Fruit fly (Drosophila melanogaster) whole organism, embryonic: ENCODE data around the gene CG14342.

ENCODE experiments used
- Abd-B ChIP-seq: fragments of 200-800 bp; sonication (Bioruptor generic); optimal IDR thresholded peaks from 2 replicates; lab custom pipeline; 2018; ENCODE audit warnings: missing biosample characterization, mild to moderate bottlenecking, missing genetic modification characterization, moderate library complexity
- Atf3 ChIP-seq: fragments of 200-800 bp; sonication (Bioruptor generic); optimal IDR thresholded peaks from 3 replicates; lab custom pipeline; 2016; ENCODE audit warnings: missing biosample characterization, missing genetic modification characterization
- B-H1 ChIP-seq: fragments of 200-800 bp; sonication (Bioruptor generic); IDR thresholded peaks from 3 replicates; pipeline ENCODE4 v1.3.6; 2022; ENCODE audit warnings: missing biosample characterization, missing genetic modification characterization
- CG10147 ChIP-seq: fragments of 200-800 bp; sonication (Bioruptor generic); optimal IDR thresholded peaks from 2 replicates; lab custom pipeline; 2019; ENCODE audit warnings: missing biosample characterization, mild to moderate bottlenecking, missing genetic modification characterization, moderate library complexity
- CG11456 ChIP-seq: fragments of 200-800 bp; sonication (Bioruptor generic); IDR thresholded peaks from 3 replicates; pipeline ENCODE4 v1.3.6; 2022; ENCODE audit warnings: missing biosample characterization, missing genetic modification characterization
- CG11504 ChIP-seq: fragments of 200-800 bp; sonication (Bioruptor generic); optimal IDR thresholded peaks from 3 replicates; lab custom pipeline; 2019; ENCODE audit warnings: missing biosample characterization, mild to moderate bottlenecking, missing genetic modification characterization, moderate library complexity
- CG12391 ChIP-seq: fragments of 200-800 bp; sonication (Bioruptor generic); optimal IDR thresholded peaks from 3 replicates; lab custom pipeline; 2018; ENCODE audit warnings: missing biosample characterization, mild to moderate bottlenecking, missing genetic modification characterization, moderate library complexity
- CG14014 ChIP-seq: fragments of 200-800 bp; sonication (Bioruptor generic); IDR thresholded peaks from 2 replicates; pipeline ENCODE4 v1.3.6; 2022; ENCODE audit warnings: missing biosample characterization, missing genetic modification characterization
- CG14441 ChIP-seq: fragments of 200-800 bp; sonication (Bioruptor generic); IDR thresholded peaks from 2 replicates; pipeline ENCODE4 v1.3.6; 2022; ENCODE audit warnings: missing biosample characterization, missing genetic modification characterization
- CG14965 ChIP-seq: fragments of 200-800 bp; sonication (Bioruptor generic); optimal IDR thresholded peaks from 2 replicates; lab custom pipeline; 2016; ENCODE audit warnings: missing biosample characterization, missing genetic modification characterization, borderline replicate concordance
- CG15011 ChIP-seq: fragments of 200-800 bp; sonication (Bioruptor generic); optimal IDR thresholded peaks from 3 replicates; lab custom pipeline; 2018; ENCODE audit warnings: missing biosample characterization, mild to moderate bottlenecking, missing genetic modification characterization
- CG15073 ChIP-seq: fragments of 200-800 bp; sonication (Bioruptor generic); optimal IDR thresholded peaks from 2 replicates; lab custom pipeline; 2016; ENCODE audit warnings: missing biosample characterization, missing genetic modification characterization
- CG17385 ChIP-seq: fragments of 200-800 bp; sonication (Bioruptor generic); optimal IDR thresholded peaks from 3 replicates; lab custom pipeline; 2018; ENCODE audit warnings: missing biosample characterization, mild to moderate bottlenecking, missing genetic modification characterization
- CG18262 ChIP-seq: fragments of 200-800 bp; optimal IDR thresholded peaks from 3 replicates; lab custom pipeline; 2019; ENCODE audit warnings: missing biosample characterization, mild to moderate bottlenecking, missing genetic modification characterization, moderate library complexity
- CG1832 ChIP-seq: fragments of 200-800 bp; sonication (Bioruptor generic); optimal IDR thresholded peaks from 2 replicates; lab custom pipeline; 2017; ENCODE audit warnings: missing biosample characterization, mild to moderate bottlenecking, missing genetic modification characterization, inconsistent platforms
- CG30403 ChIP-seq: fragments of 200-800 bp; sonication (Bioruptor generic); optimal IDR thresholded peaks from 3 replicates; lab custom pipeline; 2016; ENCODE audit warnings: missing biosample characterization, missing genetic modification characterization
- CG3838 ChIP-seq: fragments of 200-800 bp; sonication (Bioruptor generic); optimal IDR thresholded peaks from 3 replicates; lab custom pipeline; 2016; ENCODE audit warnings: missing biosample characterization, missing genetic modification characterization
- CG8089 ChIP-seq: fragments of 200-800 bp; sonication (Bioruptor generic); optimal IDR thresholded peaks from 3 replicates; lab custom pipeline; 2016; ENCODE audit warnings: missing biosample characterization, missing genetic modification characterization
- CkIIα-i1 ChIP-seq: fragments of 200-800 bp; sonication (Bioruptor generic); IDR thresholded peaks from 2 replicates; pipeline ENCODE4 v1.3.6; 2022; ENCODE audit warnings: missing biosample characterization, missing genetic modification characterization
- Deaf1 ChIP-seq: fragments of 200-800 bp; optimal IDR thresholded peaks from 3 replicates; lab custom pipeline; 2019; ENCODE audit warnings: missing biosample characterization, mild to moderate bottlenecking, missing genetic modification characterization, moderate library complexity
- Doc2 ChIP-seq: fragments of 200-800 bp; sonication (Bioruptor generic); IDR thresholded peaks from 2 replicates; pipeline ENCODE4 v1.3.6; 2022; ENCODE audit warnings: missing biosample characterization, missing genetic modification characterization
- Doc3 ChIP-seq: fragments of 200-800 bp; sonication (Bioruptor generic); IDR thresholded peaks from 3 replicates; pipeline ENCODE4 v1.3.6; 2022; ENCODE audit warnings: missing biosample characterization, missing genetic modification characterization; ENCODE audit not compliant: partially characterized antibody
- Elba2 ChIP-seq: fragments of 200-800 bp; sonication (Bioruptor generic); optimal IDR thresholded peaks from 3 replicates; lab custom pipeline; 2016; ENCODE audit warnings: missing biosample characterization, missing genetic modification characterization
- HLH4C ChIP-seq: fragments of 200-800 bp; sonication (Bioruptor generic); IDR thresholded peaks from 3 replicates; pipeline ENCODE4 v1.3.6; 2022; ENCODE audit warnings: missing biosample characterization, missing genetic modification characterization; ENCODE audit not compliant: partially characterized antibody
- HLH54F ChIP-seq: fragments of 200-800 bp; sonication (Bioruptor generic); optimal IDR thresholded peaks from 3 replicates; lab custom pipeline; 2016; ENCODE audit warnings: missing biosample characterization, missing genetic modification characterization
- Hand ChIP-seq: fragments of 200-800 bp; sonication (Bioruptor generic); optimal IDR thresholded peaks from 2 replicates; lab custom pipeline; 2017; ENCODE audit warnings: mild to moderate bottlenecking, missing biosample characterization, missing genetic modification reagents, missing genetic modification characterization
- Hr39 ChIP-seq: fragments of >200 bp; optimal IDR thresholded peaks from 2 replicates; lab custom pipeline; 2017
- NC2α ChIP-seq: fragments of 200-800 bp; sonication (Bioruptor generic); optimal IDR thresholded peaks from 2 replicates; lab custom pipeline; 2016; ENCODE audit warnings: missing biosample characterization, missing genetic modification characterization
- Pdp1 ChIP-seq, 2 experiments: fragments of 200-800 bp; sonication (Bioruptor generic); optimal IDR thresholded peaks; 3 replicates each; lab custom pipeline; 2016; ENCODE audit warnings: missing biosample characterization in 2 of 2, missing genetic modification characterization in 2 of 2, mild to moderate bottlenecking in 1 of 2, moderate library complexity in 1 of 2
- Sry-δ ChIP-seq: fragments of 200-800 bp; sonication (Bioruptor generic); optimal IDR thresholded peaks from 2 replicates; lab custom pipeline; 2016; ENCODE audit warnings: missing biosample characterization, missing genetic modification characterization
- Xrp1 ChIP-seq: fragments of 200-800 bp; sonication (Bioruptor generic); IDR thresholded peaks from 2 replicates; pipeline ENCODE4 v1.3.6; 2022; ENCODE audit warnings: missing biosample characterization, missing genetic modification characterization
- al ChIP-seq: fragments of 200-800 bp; sonication (Bioruptor generic); IDR thresholded peaks from 2 replicates; pipeline ENCODE4 v1.3.6; 2022; ENCODE audit warnings: missing biosample characterization, missing genetic modification characterization
- ara ChIP-seq: fragments of 200-800 bp; sonication (Bioruptor generic); IDR thresholded peaks from 2 replicates; pipeline ENCODE4 v1.3.6; 2022; ENCODE audit warnings: missing biosample characterization, missing genetic modification characterization
- cas ChIP-seq: fragments of 200-800 bp; sonication (Bioruptor generic); IDR thresholded peaks from 2 replicates; pipeline ENCODE4 v1.3.6; 2022; ENCODE audit warnings: missing biosample characterization, missing genetic modification characterization
- cato ChIP-seq: fragments of 200-800 bp; sonication (Bioruptor generic); optimal IDR thresholded peaks from 2 replicates; lab custom pipeline; 2016; ENCODE audit warnings: missing biosample characterization, missing genetic modification characterization, borderline replicate concordance
- corto ChIP-seq: fragments of 200-800 bp; sonication (Bioruptor generic); optimal IDR thresholded peaks from 2 replicates; lab custom pipeline; 2016; ENCODE audit warnings: missing biosample characterization, mild to moderate bottlenecking, missing genetic modification characterization, moderate library complexity
- dati ChIP-seq: fragments of 200-800 bp; sonication (Bioruptor generic); IDR thresholded peaks from 2 replicates; pipeline ENCODE4 v1.3.6; 2022; ENCODE audit warnings: missing biosample characterization, missing genetic modification characterization
- gcm ChIP-seq: fragments of 200-800 bp; sonication (Bioruptor generic); optimal IDR thresholded peaks from 2 replicates; lab custom pipeline; 2019; ENCODE audit warnings: missing biosample characterization, mild to moderate bottlenecking, missing genetic modification characterization, moderate library complexity
- lmd ChIP-seq: fragments of 200-800 bp; sonication (Bioruptor generic); IDR thresholded peaks from 2 replicates; pipeline ENCODE4 v1.3.6; 2022; ENCODE audit warnings: missing biosample characterization, missing genetic modification characterization
- lov ChIP-seq, 2 experiments: fragments of 200-800 bp in 1 of 2; fragments of >200 bp in 1 of 2; sonication (Bioruptor generic) in 1 of 2; IDR thresholded peaks in 1 of 2; optimal IDR thresholded peaks in 1 of 2; 2 replicates in 1 of 2; 3 replicates in 1 of 2; pipeline versions ENCODE4 v1.3.6 to Lab custom; 2017 to 2022; ENCODE audit warnings: missing biosample characterization in 1 of 2, missing genetic modification characterization in 1 of 2
- luna ChIP-seq: fragments of 200-800 bp; sonication (Bioruptor generic); optimal IDR thresholded peaks from 2 replicates; lab custom pipeline; 2016; ENCODE audit warnings: missing biosample characterization, missing genetic modification characterization
- nerfin-1 ChIP-seq: fragments of 200-800 bp; sonication (Bioruptor generic); optimal IDR thresholded peaks from 3 replicates; lab custom pipeline; 2019; ENCODE audit warnings: missing biosample characterization, mild to moderate bottlenecking, missing genetic modification characterization, moderate library complexity
- pb ChIP-seq: fragments of 200-800 bp; sonication (Bioruptor generic); optimal IDR thresholded peaks from 3 replicates; lab custom pipeline; 2016; ENCODE audit warnings: missing biosample characterization, missing genetic modification characterization
- sens-2 ChIP-seq: fragments of 200-800 bp; sonication (Bioruptor generic); IDR thresholded peaks from 2 replicates; pipeline ENCODE4 v1.3.6; 2022; ENCODE audit warnings: missing biosample characterization, missing genetic modification characterization
- sisA ChIP-seq: fragments of 200-800 bp; sonication (Bioruptor generic); IDR thresholded peaks from 2 replicates; pipeline ENCODE4 v1.3.6; 2022; ENCODE audit warnings: missing biosample characterization, missing genetic modification characterization
- slbo ChIP-seq: fragments of 200-800 bp; sonication (Bioruptor generic); IDR thresholded peaks from 2 replicates; pipeline ENCODE4 v1.3.6; 2022; ENCODE audit warnings: missing biosample characterization, missing genetic modification characterization
- unpg ChIP-seq: fragments of 200-800 bp; sonication (Bioruptor generic); optimal IDR thresholded peaks from 3 replicates; lab custom pipeline; 2018; ENCODE audit warnings: missing biosample characterization, mild to moderate bottlenecking, missing genetic modification characterization, moderate library complexity
- wek ChIP-seq: fragments of 200-800 bp; sonication (Bioruptor generic); optimal IDR thresholded peaks from 3 replicates; lab custom pipeline; 2018; ENCODE audit warnings: missing biosample characterization, mild to moderate bottlenecking, missing genetic modification characterization, moderate library complexity
- zfh1 ChIP-seq: fragments of 200-800 bp; sonication (Bioruptor generic); IDR thresholded peaks from 3 replicates; pipeline ENCODE4 v1.3.6; 2022; ENCODE audit warnings: missing biosample characterization, missing genetic modification characterization

Gene CG14342

dm6 chr2L:1185642-1186497, 18.1 kb upstream of the CG14342 start, which contains the start of gene CG5001 (continued):
- no peak for TF ChIP-seq CG11504
- no peak for TF ChIP-seq CG15011 (GFP tag; lab: Kevin White, UChicago)
- TF ChIP-seq wek = no peak
- peak; percentile 13 for TF ChIP-seq CG8089 (GFP tag; lab: Kevin White, UChicago)
- peak; percentile 83 for TF ChIP-seq CG14441 (GFP tag; lab: Robert Waterston, UW)
- peak; percentile 93 for TF ChIP-seq unpg (GFP tag; lab: Kevin White, UChicago)
- TF ChIP-seq luna (GFP tag; lab: Kevin White, UChicago) = no peak
- no peak for TF ChIP-seq Doc2 (GFP tag; lab: Robert Waterston, UW)
- peak; percentile 54 for TF ChIP-seq cato
- no peak for TF ChIP-seq CG14965
- TF ChIP-seq HLH4C (GFP tag; lab: Robert Waterston, UW) = 0 out of 3 replicates have a peak, but pooled peaks have one; percentile 22
- peak; percentile 85 for TF ChIP-seq lmd
- peak; percentile 90 for TF ChIP-seq CG18262 (tag; lab: Kevin White, UChicago)
- TF ChIP-seq Hand (GFP tag; lab: Kevin White, UChicago) = peak; percentile 57
- no peak for TF ChIP-seq CG3838 (GFP tag; lab: Kevin White, UChicago)
- TF ChIP-seq Atf3 (GFP tag; lab: Kevin White, UChicago) = peak; percentile 28
- TF ChIP-seq CG10147 (GFP tag; lab: Kevin White, UChicago) = peak; percentile 80
- TF ChIP-seq sisA (GFP tag; lab: Robert Waterston, UW) = peak; percentile 84
- no peak for TF ChIP-seq CkIIα-i1 (GFP tag; lab: Robert Waterston, UW)
- TF ChIP-seq CG30403 (GFP tag; lab: Kevin White, UChicago) = peak; percentile 88
- TF ChIP-seq CG1832 (GFP tag; lab: Kevin White, UChicago) = no peak
- peak; percentile 94 for TF ChIP-seq slbo (GFP tag; lab: Robert Waterston, UW)
- peak; percentile 81; the same call in 1 of the 2 replicates for TF ChIP-seq cas (GFP tag; lab: Robert Waterston, UW)
- TF ChIP-seq zfh1 (GFP tag; lab: Robert Waterston, UW) = peak; percentile 92
- TF ChIP-seq Pdp1 (GFP tag; optimal IDR thresholded peaks at IDR 0.05; lab: Kevin White, UChicago) = peak; percentile 62 to 90
- peak; percentile 93 for TF ChIP-seq Xrp1 (GFP tag; lab: Robert Waterston, UW)
- TF ChIP-seq CG11456 (GFP tag; lab: Robert Waterston, UW) = peak; percentile 92
- TF ChIP-seq Elba2 = no peak
- peak; percentile 15 for TF ChIP-seq Sry-δ (GFP tag; lab: Kevin White, UChicago)
- no peak for TF ChIP-seq NC2α
- peak; percentile 76 for TF ChIP-seq B-H1 (GFP tag; lab: Robert Waterston, UW)
- peak; percentile 77 for TF ChIP-seq CG17385 (GFP tag; lab: Kevin White, UChicago)
- peak; percentile 88 for TF ChIP-seq CG14014 (GFP tag; lab: Robert Waterston, UW)
- TF ChIP-seq Hr39 (lab: Kevin White, UChicago) = no peak
- TF ChIP-seq ara (GFP tag; lab: Robert Waterston, UW) = peak; percentile 76
- TF ChIP-seq HLH54F (GFP tag; lab: Kevin White, UChicago) = peak; percentile 62
- TF ChIP-seq dati (GFP tag; lab: Robert Waterston, UW) = no peak
- TF ChIP-seq gcm (GFP tag; lab: Kevin White, UChicago) = peak; percentile 88
- TF ChIP-seq corto (GFP tag; lab: Kevin White, UChicago) = no peak
- TF ChIP-seq pb (GFP tag; lab: Kevin White, UChicago) = no peak
- no peak for TF ChIP-seq lov (optimal IDR thresholded peaks at IDR 0.05; lab: Kevin White, UChicago)
- TF ChIP-seq lov (GFP tag; IDR thresholded peaks at IDR 0.05; lab: Robert Waterston, UW) = peak; percentile 70; the same call in 1 of the 3 replicates
- no peak for TF ChIP-seq CG15073 (GFP tag; lab: Kevin White, UChicago)
- TF ChIP-seq Abd-B (GFP tag; lab: Kevin White, UChicago) = peak; percentile 58
- TF ChIP-seq CG12391 = peak; percentile 93
- TF ChIP-seq Doc3 = no peak
- TF ChIP-seq Deaf1 (tag; lab: Kevin White, UChicago) = peak; percentile 88
- TF ChIP-seq sens-2 (GFP tag; lab: Robert Waterston, UW) = 0 out of 2 replicates have a peak, but pooled peaks have one; percentile 8
- TF ChIP-seq al (GFP tag; lab: Robert Waterston, UW) = peak; percentile 82
- TF ChIP-seq nerfin-1 (tag; lab: Kevin White, UChicago) = peak; percentile 86
